Worm (Caenorhabditis elegans) whole organism, early embryonic: ENCODE measurements around the gene Y50E8A.10.
"Not testable (repeated sequence)": the region's sequence is repeated elsewhere in the genome, so short reads cannot be mapped to it uniquely, and the experiment has no call there.

Source experiments
- B0310.2 ChIP-seq: sonication (generic microtip); optimal IDR thresholded peaks from 2 replicates; lab custom pipeline; 2016; ENCODE audit warnings: mild to moderate bottlenecking, missing genetic modification characterization, missing compliant biosample characterization
- F13C5.2 ChIP-seq: sonication (generic microtip); optimal IDR thresholded peaks from 2 replicates; lab custom pipeline; 2017; ENCODE audit warnings: mild to moderate bottlenecking, missing genetic modification characterization, inconsistent platforms, missing compliant biosample characterization
- aly-1 ChIP-seq: sonication (generic microtip); optimal IDR thresholded peaks from 2 replicates; lab custom pipeline; 2016; ENCODE audit warnings: missing genetic modification characterization, missing compliant biosample characterization
- ama-1 ChIP-seq: fragments of 150-350 bp; optimal IDR thresholded peaks from 2 replicates; lab custom pipeline; 2014
- ceh-13 ChIP-seq: fragments of 200-800 bp; sonication (Bioruptor generic); optimal IDR thresholded peaks from 2 replicates; lab custom pipeline; 2018; ENCODE audit warnings: mild to moderate bottlenecking, missing genetic modification characterization, missing compliant biosample characterization
- ceh-36 ChIP-seq: sonication (generic microtip); optimal IDR thresholded peaks from 2 replicates; lab custom pipeline; 2016; ENCODE audit warnings: missing genetic modification characterization, inconsistent platforms, missing compliant biosample characterization
- ets-7 ChIP-seq: sonication (generic microtip); optimal IDR thresholded peaks from 2 replicates; lab custom pipeline; 2016; ENCODE audit warnings: missing genotype, missing genetic modification characterization, missing compliant biosample characterization
- flt-1 ChIP-seq: fragments of 200-800 bp; sonication (Bioruptor generic); IDR thresholded peaks from 2 replicates; pipeline ENCODE4 v1.3.6; 2022; ENCODE audit warnings: missing genetic modification characterization, missing compliant biosample characterization
- hmbx-1 ChIP-seq: sonication (generic microtip); optimal IDR thresholded peaks from 2 replicates; lab custom pipeline; 2016; ENCODE audit warnings: mild to moderate bottlenecking, missing genetic modification characterization, missing compliant biosample characterization
- hmg-4 ChIP-seq: fragments of 200-800 bp; sonication (Bioruptor generic); optimal IDR thresholded peaks from 2 replicates; lab custom pipeline; 2018; ENCODE audit warnings: mild to moderate bottlenecking, missing genetic modification characterization, missing compliant biosample characterization
- hnd-1 ChIP-seq: sonication (generic microtip); optimal IDR thresholded peaks from 2 replicates; lab custom pipeline; 2016; ENCODE audit warnings: missing genetic modification characterization, missing compliant biosample characterization
- pes-1 ChIP-seq: fragments of 200-800 bp; sonication (Bioruptor generic); IDR thresholded peaks from 2 replicates; pipeline ENCODE4 v1.3.6; 2022; ENCODE audit warnings: missing genetic modification reagents, missing genetic modification characterization, missing compliant biosample characterization
- scrt-1 ChIP-seq: fragments of 200-800 bp; sonication (Bioruptor generic); IDR thresholded peaks from 2 replicates; pipeline ENCODE4 v1.3.6; 2022; ENCODE audit warnings: missing genetic modification characterization, missing compliant biosample characterization
- sea-1 ChIP-seq: fragments of 200-800 bp; sonication (Bioruptor generic); conservative IDR thresholded peaks from 2 replicates; pipeline ENCODE4 v1.3.6; 2022; ENCODE audit warnings: missing genetic modification characterization, missing compliant biosample characterization
- tbx-11 ChIP-seq: fragments of 200-800 bp; sonication (Bioruptor generic); IDR thresholded peaks from 2 replicates; pipeline ENCODE4 v1.3.6; 2022; ENCODE audit warnings: missing genetic modification characterization, missing compliant biosample characterization
- tbx-37 ChIP-seq: fragments of 200-800 bp; sonication (Bioruptor generic); conservative IDR thresholded peaks from 2 replicates; pipeline ENCODE4 v1.3.6; 2022; ENCODE audit warnings: missing genetic modification reagents, missing genetic modification characterization, missing compliant biosample characterization
- tra-4 ChIP-seq: sonication (generic microtip); optimal IDR thresholded peaks from 2 replicates; lab custom pipeline; 2017; ENCODE audit warnings: missing genetic modification characterization, missing compliant biosample characterization

Gene Y50E8A.10

DNA sequence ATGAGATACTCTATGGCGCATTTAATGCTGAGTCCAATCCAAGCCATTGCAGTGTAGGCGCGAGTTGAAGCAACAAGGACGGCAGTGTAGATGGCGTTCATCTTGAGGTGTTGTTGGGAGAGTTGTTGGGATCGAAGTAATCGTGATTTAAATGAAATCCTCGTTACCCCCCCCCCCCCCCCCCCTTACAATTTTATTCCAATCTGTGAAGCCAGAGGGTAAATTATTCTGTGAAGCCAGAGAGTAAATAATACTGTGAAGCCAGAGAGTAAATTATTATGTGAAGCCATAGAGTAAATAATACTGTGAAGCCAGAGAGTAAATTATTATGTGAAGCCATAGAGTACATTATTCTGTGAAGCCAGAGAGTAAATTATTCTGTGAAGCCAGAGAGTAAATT lies 29.4 kb upstream of the Y50E8A.10 start, which contains the start of gene nspa-10:
Gene nspa-10 (minus strand): TSS at position 101 of the 400 bp plus-strand sequence.
- TF ChIP-seq ama-1; hmbx-1 (tag; lab: Kevin White, UChicago); tbx-37 (GFP tag; lab: Robert Waterston, UW): not testable (repeated sequence)

DNA sequence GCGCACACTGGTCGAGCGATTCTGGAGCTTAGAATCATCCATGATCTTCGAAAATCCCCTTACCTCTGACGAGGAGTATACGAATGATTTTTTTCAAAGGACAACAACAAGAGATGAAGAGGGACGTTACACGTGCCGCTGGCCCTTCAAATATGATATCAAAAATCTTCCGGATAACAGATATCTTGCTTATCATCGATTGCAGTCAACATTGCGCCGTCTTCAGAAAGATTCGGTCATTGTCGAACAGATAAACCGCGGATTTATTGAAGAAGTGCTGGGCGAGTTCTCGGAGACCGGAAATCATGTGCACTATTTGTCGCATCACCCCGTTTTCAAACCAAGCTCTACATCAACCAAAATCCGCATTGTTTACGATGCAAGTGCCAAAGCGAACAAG lies 17.2 kb upstream of the Y50E8A.10 start:
- no peak for TF ChIP-seq B0310.2
- TF ChIP-seq hnd-1 (tag; lab: Kevin White, UChicago): no peak
- TF ChIP-seq scrt-1 (GFP tag; lab: Robert Waterston, UW): no peak
- TF ChIP-seq flt-1 (GFP tag; lab: Robert Waterston, UW): no peak
- no peak for TF ChIP-seq pes-1 (GFP tag; lab: Robert Waterston, UW)
- TF ChIP-seq hmbx-1 (tag; lab: Kevin White, UChicago): no peak
- TF ChIP-seq ceh-36: no peak
- no peak for TF ChIP-seq tbx-37 (GFP tag; lab: Robert Waterston, UW)
- no peak for TF ChIP-seq ceh-13
- TF ChIP-seq tra-4 (tag; lab: Kevin White, UChicago): no peak
- no peak for TF ChIP-seq tbx-11 (GFP tag; lab: Robert Waterston, UW)
- no peak for TF ChIP-seq sea-1 (GFP tag; lab: Robert Waterston, UW)
- no peak for TF ChIP-seq F13C5.2 (tag; lab: Kevin White, UChicago)
- no peak for TF ChIP-seq hmg-4 (GFP tag; lab: Kevin White, UChicago)
- no peak for TF ChIP-seq ama-1

DNA sequence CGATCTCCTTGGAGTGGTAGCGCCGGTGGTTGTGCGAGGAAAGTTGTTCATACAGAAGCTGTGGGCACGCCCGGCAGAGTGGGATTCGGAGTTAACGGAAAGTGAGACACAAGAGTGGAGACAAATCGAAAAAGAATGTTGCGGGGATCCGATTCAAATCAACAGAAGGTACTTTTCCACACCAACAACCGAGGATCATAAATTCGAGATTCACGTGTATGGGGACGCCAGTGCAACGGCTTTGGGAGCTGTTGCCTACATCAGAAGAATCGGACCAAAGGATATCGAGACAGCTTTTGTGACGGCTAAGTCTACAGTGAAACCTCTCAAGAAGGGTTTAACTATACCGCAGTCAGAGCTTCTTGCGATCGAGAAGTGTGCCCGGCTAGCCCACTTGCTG lies 16.2 kb upstream of the Y50E8A.10 start:
- TF ChIP-seq pes-1 (GFP tag; lab: Robert Waterston, UW) (no peak), hmbx-1 (tag; lab: Kevin White, UChicago) (no peak), aly-1 (no peak), ama-1 (no peak), B0310.2 (no peak), ceh-13 (no peak), ceh-36 (no peak), flt-1 (GFP tag; lab: Robert Waterston, UW) (no peak), tbx-11 (GFP tag; lab: Robert Waterston, UW) (no peak), F13C5.2 (tag; lab: Kevin White, UChicago) (no peak), ets-7 (tag; lab: Kevin White, UChicago) (no peak), tbx-37 (GFP tag; lab: Robert Waterston, UW) (no peak), tra-4 (tag; lab: Kevin White, UChicago) (no peak), hnd-1 (tag; lab: Kevin White, UChicago) (no peak), scrt-1 (GFP tag; lab: Robert Waterston, UW) (no peak)

DNA sequence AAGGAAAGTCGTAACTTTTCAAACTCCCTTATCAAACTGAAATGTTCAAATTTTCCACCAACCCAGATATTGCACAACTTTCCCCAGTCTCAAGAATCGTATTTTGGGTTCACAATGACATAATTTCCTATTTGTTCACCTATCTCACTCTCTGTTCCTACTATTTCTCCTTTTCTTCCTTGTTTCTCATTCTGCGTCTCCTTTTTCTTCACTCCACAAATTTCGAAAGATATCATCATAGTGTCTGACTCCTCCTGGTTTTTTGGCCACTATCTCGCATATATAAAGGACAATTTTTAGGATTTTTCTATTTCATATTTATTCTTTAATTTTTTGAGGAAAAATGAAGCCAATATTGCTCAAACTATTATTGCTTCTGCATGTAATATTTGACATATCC lies 6.7 kb upstream of the Y50E8A.10 start, which contains the start of gene haf-7:
Gene haf-7 (plus strand): TSS at position 211 of the 400 bp plus-strand sequence.
- TF ChIP-seq ets-7 (tag; lab: Kevin White, UChicago): no peak
- TF ChIP-seq B0310.2: no peak
- no peak for TF ChIP-seq hmbx-1 (tag; lab: Kevin White, UChicago)
- no peak for TF ChIP-seq pes-1 (GFP tag; lab: Robert Waterston, UW)
- no peak for TF ChIP-seq tbx-11 (GFP tag; lab: Robert Waterston, UW)
- TF ChIP-seq F13C5.2 (tag; lab: Kevin White, UChicago): no peak
- TF ChIP-seq scrt-1 (GFP tag; lab: Robert Waterston, UW): no peak
- TF ChIP-seq flt-1 (GFP tag; lab: Robert Waterston, UW): no peak
- no peak for TF ChIP-seq aly-1

DNA sequence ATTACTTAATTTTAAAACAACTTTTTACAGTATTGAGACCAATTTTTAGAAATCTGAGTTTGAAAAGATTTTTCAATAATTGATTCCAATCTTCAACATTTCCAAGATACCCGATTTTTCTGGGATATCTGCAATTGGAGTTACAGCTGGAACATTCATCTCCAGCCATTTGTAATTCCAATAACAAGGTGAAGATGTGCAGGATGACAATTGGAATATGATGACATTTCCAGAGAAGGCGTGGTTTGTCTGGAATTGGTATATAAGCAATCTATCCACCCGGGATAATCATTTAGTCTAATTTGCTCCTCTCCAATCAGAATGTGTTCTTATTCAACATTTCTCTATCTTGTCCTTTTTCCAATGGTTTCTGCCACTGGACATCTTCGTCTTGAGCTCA lies 1.3 kb downstream of the Y50E8A.10 start, which contains the start of gene Y50E8A.11:
Gene Y50E8A.11 (plus strand): TSS at position 301 of the 400 bp plus-strand sequence.
- no peak for TF ChIP-seq hmbx-1 (tag; lab: Kevin White, UChicago)
- no peak for TF ChIP-seq tra-4 (tag; lab: Kevin White, UChicago)
- TF ChIP-seq pes-1 (GFP tag; lab: Robert Waterston, UW): no peak
- no peak for TF ChIP-seq flt-1 (GFP tag; lab: Robert Waterston, UW)
- TF ChIP-seq aly-1: no peak
- TF ChIP-seq ceh-36: no peak
- TF ChIP-seq scrt-1 (GFP tag; lab: Robert Waterston, UW): no peak
- no peak for TF ChIP-seq B0310.2
- no peak for TF ChIP-seq ama-1
- no peak for TF ChIP-seq F13C5.2 (tag; lab: Kevin White, UChicago)
- TF ChIP-seq sea-1 (GFP tag; lab: Robert Waterston, UW): no peak
- no peak for TF ChIP-seq hmg-4 (GFP tag; lab: Kevin White, UChicago)
- no peak for TF ChIP-seq ets-7 (tag; lab: Kevin White, UChicago)
- no peak for TF ChIP-seq hnd-1 (tag; lab: Kevin White, UChicago)
- TF ChIP-seq ceh-13: no peak
- no peak for TF ChIP-seq tbx-11 (GFP tag; lab: Robert Waterston, UW)
- TF ChIP-seq tbx-37 (GFP tag; lab: Robert Waterston, UW): no peak

DNA sequence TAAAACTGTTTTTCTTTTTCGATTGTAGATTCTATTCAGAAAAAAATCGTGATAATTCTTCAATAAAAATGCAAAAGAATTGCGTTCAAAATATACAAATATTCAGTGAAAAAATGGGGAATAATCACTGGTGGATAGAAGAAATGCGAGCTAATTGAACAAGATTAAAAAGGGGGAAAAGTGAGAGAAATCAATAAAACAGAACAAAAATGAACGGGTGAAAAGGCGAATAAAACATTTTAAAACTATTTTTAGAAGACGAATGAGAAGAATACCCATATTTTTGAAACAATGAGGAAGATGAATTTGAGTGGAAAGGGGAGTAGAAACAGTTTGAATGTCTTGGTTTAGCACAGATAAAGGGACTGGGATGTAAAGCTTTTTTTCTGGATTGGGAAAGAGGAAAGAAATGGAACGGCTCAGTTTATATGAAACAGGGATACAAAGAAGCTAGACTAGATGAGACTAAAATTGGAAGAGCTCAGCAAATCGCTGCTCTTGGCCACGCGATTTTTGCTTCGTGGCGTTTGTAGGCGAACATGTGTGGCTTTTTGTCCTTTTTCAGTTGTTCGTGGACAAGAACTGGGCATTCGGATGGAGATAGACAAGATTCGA lies 4.5 kb downstream of the Y50E8A.10 start, which contains the start of gene Y50E8A.12:
Gene Y50E8A.12 (minus strand): TSS at position 51 of the 615 bp plus-strand sequence.
- TF ChIP-seq ceh-36 (no peak), ama-1 (no peak)

DNA sequence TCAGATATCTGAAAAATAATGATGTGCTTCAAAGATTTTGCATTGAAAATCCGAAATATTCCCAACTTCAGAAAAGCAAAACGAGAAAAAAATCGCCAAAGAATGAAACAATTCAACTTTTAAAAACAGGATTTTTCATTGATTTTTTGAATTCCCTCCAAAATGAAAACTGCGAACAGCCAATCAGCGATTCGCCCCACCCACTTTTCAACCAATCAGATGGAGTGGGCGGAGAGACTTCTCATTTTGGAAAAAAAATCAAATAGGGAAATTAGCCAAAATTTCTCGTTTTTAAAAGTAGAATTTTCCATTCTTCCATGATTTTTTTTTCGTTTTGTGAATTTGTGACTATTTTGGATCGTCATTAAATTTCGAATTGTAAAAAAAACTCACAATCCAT lies 5.0 kb downstream of the Y50E8A.10 start:
- TF ChIP-seq ceh-13: no peak
- TF ChIP-seq sea-1 (GFP tag; lab: Robert Waterston, UW): no peak
- TF ChIP-seq tbx-11 (GFP tag; lab: Robert Waterston, UW): no peak
- no peak for TF ChIP-seq B0310.2
- TF ChIP-seq pes-1 (GFP tag; lab: Robert Waterston, UW): no peak
- no peak for TF ChIP-seq ets-7 (tag; lab: Kevin White, UChicago)
- TF ChIP-seq F13C5.2 (tag; lab: Kevin White, UChicago): no peak
- TF ChIP-seq hnd-1 (tag; lab: Kevin White, UChicago): no peak
- no peak for TF ChIP-seq hmbx-1 (tag; lab: Kevin White, UChicago)
- no peak for TF ChIP-seq tbx-37 (GFP tag; lab: Robert Waterston, UW)
- TF ChIP-seq ceh-36: no peak
- no peak for TF ChIP-seq scrt-1 (GFP tag; lab: Robert Waterston, UW)
- no peak for TF ChIP-seq hmg-4 (GFP tag; lab: Kevin White, UChicago)
- no peak for TF ChIP-seq ama-1
- TF ChIP-seq tra-4 (tag; lab: Kevin White, UChicago): no peak
- TF ChIP-seq flt-1 (GFP tag; lab: Robert Waterston, UW): no peak
